Worm (Caenorhabditis elegans): Measurements from ENCODE around the gene C05B5.1.

ce11 chrIII:9984604-9985003 lies 3.6 kb downstream of the C05B5.1 start:
- TF ChIP-seq chd-7 (tag; optimal IDR thresholded peaks at IDR 0.05) (no peak), ama-1 (optimal IDR thresholded peaks at IDR 0.05) (no peak), ama-1 (GFP tag; optimal IDR thresholded peaks at IDR 0.05) (no peak), pha-4 (tag; optimal IDR thresholded peaks at IDR 0.05) (no peak), fkh-3 (tag; optimal IDR thresholded peaks at IDR 0.05) (no peak)

Data from whole organism, young adult.